Worm (Caenorhabditis elegans): Measurements from ENCODE around the gene F56D6.18.

ce11 chrIV:3914462-3914861 lies 2.7 kb upstream of the F56D6.18 start, which contains the start of gene F56D6.19:
- TF ChIP-seq mbf-1 (tag; optimal IDR thresholded peaks at IDR 0.05) = no peak
- TF ChIP-seq mdl-1 (tag; optimal IDR thresholded peaks at IDR 0.05) = no peak
- no peak for TF ChIP-seq lin-39 (tag; optimal IDR thresholded peaks at IDR 0.05)
- no peak for TF ChIP-seq ama-1 (optimal IDR thresholded peaks at IDR 0.05)
- TF ChIP-seq ceh-82 (tag; optimal IDR thresholded peaks at IDR 0.05) = no peak
- no peak for TF ChIP-seq sma-3 (GFP tag; optimal IDR thresholded peaks at IDR 0.05)
- TF ChIP-seq nhr-25 (tag; optimal IDR thresholded peaks at IDR 0.05) = no peak
- no peak for TF ChIP-seq nhr-11 (tag; optimal IDR thresholded peaks at IDR 0.05)
- TF ChIP-seq mab-5 (tag; optimal IDR thresholded peaks at IDR 0.05) = no peak
- TF ChIP-seq ztf-11 (tag; optimal IDR thresholded peaks at IDR 0.05) = no peak
- TF ChIP-seq nhr-10 (tag; optimal IDR thresholded peaks at IDR 0.05) = no peak

All from whole organism, L2 larva.